Worm (Caenorhabditis elegans) whole organism, L4 larva: ENCODE results near the gene T27D12.6.

Experiments used
- F49E8.2 ChIP-seq: sonication (generic microtip); optimal IDR thresholded peaks from 2 replicates; lab custom pipeline; 2016; ENCODE audit warnings: missing compliant biosample characterization, mild to moderate bottlenecking, missing genetic modification characterization, borderline replicate concordance
- T20F7.1 ChIP-seq: fragments of 200-800 bp; sonication (Bioruptor generic); optimal IDR thresholded peaks from 2 replicates; lab custom pipeline; 2018; ENCODE audit warnings: mild to moderate bottlenecking, missing genetic modification characterization, missing compliant biosample characterization
- T26A8.4 ChIP-seq: fragments of 200-800 bp; sonication (Bioruptor generic); IDR thresholded peaks from 2 replicates; pipeline ENCODE4 v1.3.6; 2022; ENCODE audit warnings: missing genetic modification characterization, missing compliant biosample characterization
- Y5F2A.4 ChIP-seq: fragments of 200-800 bp; sonication (Bioruptor generic); optimal IDR thresholded peaks from 2 replicates; lab custom pipeline; 2018; ENCODE audit warnings: mild to moderate bottlenecking, missing genetic modification characterization, missing compliant biosample characterization
- Y75B8A.6 ChIP-seq: fragments of 200-800 bp; sonication (Bioruptor generic); IDR thresholded peaks from 2 replicates; pipeline ENCODE4 v1.3.6; 2022; ENCODE audit warnings: missing genetic modification reagents, missing genetic modification characterization, missing compliant biosample characterization
- aha-1 ChIP-seq: fragments of 150-350 bp; peaks from one replicate; lab custom pipeline; 2014; ENCODE audit warnings: missing biosample characterization, missing genetic modification characterization
- arid-1 ChIP-seq: fragments of 200-800 bp; sonication (Bioruptor generic); conservative IDR thresholded peaks from 2 replicates; pipeline ENCODE4 v1.3.6; 2022; ENCODE audit warnings: missing genetic modification reagents, missing genetic modification characterization, missing compliant biosample characterization
- ctbp-1 ChIP-seq: fragments of 200-800 bp; sonication (Bioruptor generic); IDR thresholded peaks from 2 replicates; pipeline ENCODE4 v1.3.6; 2022; ENCODE audit warnings: missing genetic modification reagents, missing genetic modification characterization, missing compliant biosample characterization
- daf-8 ChIP-seq: fragments of 200-800 bp; sonication (Bioruptor generic); IDR thresholded peaks from 2 replicates; pipeline ENCODE4 v1.3.6; 2022; ENCODE audit warnings: missing genetic modification characterization, missing compliant biosample characterization
- dmd-6 ChIP-seq: fragments of 200-800 bp; sonication (Bioruptor generic); IDR thresholded peaks from 2 replicates; pipeline ENCODE4 v1.3.6; 2022; ENCODE audit warnings: missing genetic modification reagents, missing genetic modification characterization, missing compliant biosample characterization
- duxl-1 ChIP-seq: sonication (generic microtip); optimal IDR thresholded peaks from 2 replicates; lab custom pipeline; 2016; ENCODE audit warnings: mild to moderate bottlenecking, missing genetic modification characterization, moderate library complexity, missing compliant biosample characterization; ENCODE audit not compliant: poor library complexity
- fos-1 ChIP-seq: fragments of 150-350 bp; optimal IDR thresholded peaks from 2 replicates; lab custom pipeline; 2014; ENCODE audit warnings: missing biosample characterization, missing genetic modification characterization
- gei-8 ChIP-seq: fragments of 200-800 bp; sonication (Bioruptor generic); optimal IDR thresholded peaks from 2 replicates; lab custom pipeline; 2018; ENCODE audit warnings: mild to moderate bottlenecking, missing genetic modification characterization, missing compliant biosample characterization
- hlh-11 ChIP-seq: fragments of 200-800 bp; sonication (Bioruptor generic); optimal IDR thresholded peaks from 2 replicates; lab custom pipeline; 2018; ENCODE audit warnings: mild to moderate bottlenecking, missing genetic modification characterization, missing compliant biosample characterization
- hlh-30 ChIP-seq: sonication (generic microtip); optimal IDR thresholded peaks from 2 replicates; lab custom pipeline; 2017; ENCODE audit warnings: antibody characterized with exemption, mild to moderate bottlenecking, missing genetic modification characterization, missing compliant biosample characterization; ENCODE audit not compliant: insufficient read depth
- jun-1 ChIP-seq: fragments of 150-350 bp; optimal IDR thresholded peaks from 2 replicates; lab custom pipeline; 2014; ENCODE audit warnings: missing biosample characterization, missing genetic modification reagents, missing genetic modification characterization
- lin-13 ChIP-seq: fragments of 150-350 bp; optimal IDR thresholded peaks from 2 replicates; lab custom pipeline; 2014; ENCODE audit warnings: missing biosample characterization, missing genetic modification reagents, missing genetic modification characterization
- lir-3 ChIP-seq: sonication (generic microtip); optimal IDR thresholded peaks from 2 replicates; lab custom pipeline; 2016; ENCODE audit warnings: mild to moderate bottlenecking, missing genetic modification characterization, missing compliant biosample characterization
- lsy-2 ChIP-seq, 2 experiments: fragments of 150-350 bp in 1 of 2; sonication (generic microtip) in 1 of 2; optimal IDR thresholded peaks; 2 replicates each; lab custom pipeline; 2014 to 2017; ENCODE audit warnings: missing biosample characterization in 2 of 2, missing genetic modification characterization in 2 of 2
- mdl-1 ChIP-seq, 2 experiments: fragments of 150-350 bp in 1 of 2; sonication (generic microtip) in 1 of 2; optimal IDR thresholded peaks; 2 replicates each; lab custom pipeline; 2014 to 2017; ENCODE audit warnings: missing biosample characterization in 2 of 2, missing genetic modification characterization in 2 of 2
- mdt-29 ChIP-seq: fragments of 200-800 bp; sonication (Bioruptor generic); IDR thresholded peaks from 2 replicates; pipeline ENCODE4 v1.3.6; 2022; ENCODE audit warnings: missing genetic modification reagents, missing genetic modification characterization, missing compliant biosample characterization
- mxl-2 ChIP-seq: fragments of 200-800 bp; sonication (Bioruptor generic); conservative IDR thresholded peaks from 2 replicates; pipeline ENCODE4 v1.3.6; 2022; ENCODE audit warnings: missing genetic modification reagents, missing genetic modification characterization, missing compliant biosample characterization
- mxl-3 ChIP-seq: fragments of 200-800 bp; sonication (Bioruptor generic); optimal IDR thresholded peaks from 2 replicates; lab custom pipeline; 2018; ENCODE audit warnings: mild to moderate bottlenecking, missing genetic modification characterization, missing compliant biosample characterization
- nhr-10 ChIP-seq: fragments of 150-350 bp; optimal IDR thresholded peaks from 2 replicates; lab custom pipeline; 2014; ENCODE audit warnings: missing biosample characterization, missing genetic modification characterization
- nhr-111 ChIP-seq: fragments of 200-800 bp; sonication (Bioruptor generic); optimal IDR thresholded peaks from 2 replicates; lab custom pipeline; 2018; ENCODE audit warnings: mild to moderate bottlenecking, missing genetic modification characterization, missing compliant biosample characterization
- nhr-28 ChIP-seq: fragments of 150-350 bp; optimal IDR thresholded peaks from 2 replicates; lab custom pipeline; 2014; ENCODE audit warnings: missing biosample characterization, missing genetic modification characterization
- nhr-41 ChIP-seq: fragments of 200-800 bp; sonication (Bioruptor generic); IDR thresholded peaks from 2 replicates; pipeline ENCODE4 v1.3.6; 2022; ENCODE audit warnings: missing genetic modification reagents, missing genetic modification characterization, missing compliant biosample characterization
- nhr-48 ChIP-seq: sonication (generic microtip); optimal IDR thresholded peaks from 2 replicates; lab custom pipeline; 2016; ENCODE audit warnings: mild to moderate bottlenecking, missing genetic modification characterization, missing compliant biosample characterization
- nhr-6 ChIP-seq: fragments of 150-350 bp; optimal IDR thresholded peaks from 2 replicates; lab custom pipeline; 2014; ENCODE audit warnings: missing biosample characterization, missing genetic modification characterization
- nhr-77 ChIP-seq: fragments of 150-350 bp; optimal IDR thresholded peaks from 2 replicates; lab custom pipeline; 2014; ENCODE audit warnings: missing biosample characterization, missing genetic modification characterization
- php-3 ChIP-seq: fragments of 200-800 bp; sonication (Bioruptor generic); IDR thresholded peaks from 2 replicates; pipeline ENCODE4 v1.3.6; 2022; ENCODE audit warnings: missing genetic modification reagents, missing genetic modification characterization, missing compliant biosample characterization
- saeg-2 ChIP-seq: fragments of 200-800 bp; sonication (Bioruptor generic); IDR thresholded peaks from 2 replicates; pipeline ENCODE4 v1.3.6; 2022; ENCODE audit warnings: missing genetic modification reagents, missing genetic modification characterization, missing compliant biosample characterization
- set-16 ChIP-seq: fragments of 200-800 bp; sonication (Bioruptor generic); IDR thresholded peaks from 2 replicates; pipeline ENCODE4 v1.3.6; 2022; ENCODE audit warnings: missing genetic modification reagents, missing genetic modification characterization, missing compliant biosample characterization
- snpc-4 ChIP-seq: fragments of 150-350 bp; optimal IDR thresholded peaks from 2 replicates; lab custom pipeline; 2014; ENCODE audit warnings: missing biosample characterization, missing genetic modification characterization
- unc-62 ChIP-seq, 3 experiments: fragments of 150-350 bp in 1 of 3; sonication (generic microtip); optimal IDR thresholded peaks in 2 of 3; peaks in 1 of 3; 1 replicate in 1 of 3; 2 replicates in 2 of 3; lab custom pipeline; 2014 to 2017; ENCODE audit warnings: missing biosample characterization in 3 of 3, missing genetic modification characterization in 3 of 3, missing genetic modification reagents in 3 of 3, missing genotype in 1 of 3
- zag-1 ChIP-seq: fragments of 150-350 bp; optimal IDR thresholded peaks from 2 replicates; lab custom pipeline; 2014; ENCODE audit warnings: missing biosample characterization, missing genetic modification characterization
- ztf-11 ChIP-seq: fragments of 150-350 bp; optimal IDR thresholded peaks from 2 replicates; lab custom pipeline; 2014; ENCODE audit warnings: missing biosample characterization, missing genetic modification characterization

Gene T27D12.6

DNA sequence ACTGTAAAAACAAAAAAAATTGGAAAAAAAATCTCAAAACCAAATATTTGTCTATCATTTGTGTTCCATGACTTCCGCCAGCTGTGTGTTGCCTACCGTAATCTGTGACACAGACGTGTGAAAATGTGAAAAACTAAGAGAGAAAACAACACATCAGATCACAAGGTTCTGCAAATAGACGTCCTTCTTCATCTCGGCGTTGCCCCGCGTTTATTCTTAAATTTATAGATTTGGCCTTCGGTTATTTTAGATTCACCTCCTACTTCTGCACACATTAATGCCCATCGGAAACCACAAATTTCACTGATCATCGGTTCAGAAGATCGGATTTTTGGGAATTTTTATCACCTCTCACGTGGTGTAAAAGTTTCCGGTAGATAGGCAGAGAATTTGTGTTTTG, 3.8 kb downstream of the T27D12.6 start:
- no peak for TF ChIP-seq nhr-6 (tag; lab: Kevin White, UChicago)
- TF ChIP-seq nhr-41 (GFP tag; lab: Robert Waterston, UW): no peak
- no peak for TF ChIP-seq T20F7.1
- peak; percentile 73 for TF ChIP-seq aha-1
- TF ChIP-seq nhr-28 (tag; lab: Kevin White, UChicago): no peak
- no peak for TF ChIP-seq nhr-111
- TF ChIP-seq fos-1 (tag; lab: Kevin White, UChicago): no peak
- TF ChIP-seq mxl-3 (GFP tag; lab: Kevin White, UChicago): no peak
- TF ChIP-seq hlh-30 (tag; lab: Kevin White, UChicago): peak; percentile 10
- TF ChIP-seq lsy-2 (tag; optimal IDR thresholded peaks at IDR 0.05; lab: Kevin White, UChicago): peak in 1 of 2 experiments; percentile 30
- TF ChIP-seq, all 104 proteins: peak for 3

DNA sequence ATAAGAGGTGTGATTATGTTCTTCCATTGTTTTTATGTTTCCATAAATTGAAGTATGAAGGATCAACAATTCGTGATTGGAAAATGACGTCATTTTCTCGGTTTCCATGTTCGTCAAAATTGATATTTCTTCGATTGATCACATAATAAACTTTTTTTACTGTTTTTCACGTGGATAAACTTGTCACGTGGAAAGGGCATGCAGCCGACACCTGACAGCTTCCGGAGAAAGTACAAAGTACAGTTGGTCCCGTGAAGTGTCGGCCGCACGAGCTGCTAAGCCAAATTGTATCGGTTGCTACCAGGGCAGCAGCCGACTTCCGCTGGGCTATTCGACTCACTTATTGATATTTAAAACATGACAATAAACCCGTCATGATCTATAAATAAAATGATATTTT, 6.3 kb downstream of the T27D12.6 start:
- TF ChIP-seq hlh-30 (tag; lab: Kevin White, UChicago) (peak; percentile 21), nhr-48 (tag; lab: Kevin White, UChicago) (peak; percentile 66), duxl-1 (tag; lab: Kevin White, UChicago) (no peak), dmd-6 (GFP tag; lab: Robert Waterston, UW) (peak; percentile 55), mxl-2 (GFP tag; lab: Robert Waterston, UW) (0 out of 2 replicates have a peak, but pooled peaks have one; percentile 23), T20F7.1 (no peak), unc-62 (GFP tag; optimal IDR thresholded peaks at IDR 0.05 in 1 of 2; lab: Kevin White, UChicago) (peak in 1 of 2 experiments; percentile 53), unc-62 (tag; optimal IDR thresholded peaks at IDR 0.05; lab: Kevin White, UChicago) (no peak), hlh-11 (tag; lab: Kevin White, UChicago) (peak; percentile 69), set-16 (no peak), gei-8 (GFP tag; lab: Kevin White, UChicago) (no peak), mdl-1 (tag; optimal IDR thresholded peaks at IDR 0.05; lab: Kevin White, UChicago) (no peak)

DNA sequence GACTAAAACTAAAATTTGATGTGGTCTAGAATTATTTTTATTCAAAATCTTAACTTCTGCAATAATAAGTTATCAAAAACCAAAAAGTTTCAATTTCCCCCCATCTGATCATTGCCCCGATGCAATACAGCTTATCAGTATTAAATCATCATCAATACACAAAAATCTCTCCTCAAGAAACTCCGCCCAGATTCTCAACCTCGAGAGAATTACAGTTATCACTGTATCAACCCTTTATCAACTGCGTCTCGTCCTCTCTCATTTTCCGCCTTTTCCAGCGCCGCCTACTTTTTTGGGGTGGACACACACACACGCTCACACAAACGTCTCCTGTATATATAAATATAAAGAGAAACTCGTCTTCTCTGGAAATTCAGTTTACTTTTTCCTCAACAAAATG, 7.0 kb downstream of the T27D12.6 start, which contains the start of gene T27D12.1:
Gene T27D12.1 (plus strand): TSS at position 301 of the 400 bp plus-strand sequence.
- TF ChIP-seq ztf-11 (tag; lab: Kevin White, UChicago) (no peak), jun-1 (tag; lab: Kevin White, UChicago) (no peak), saeg-2 (GFP tag; lab: Robert Waterston, UW) (no peak), dmd-6 (GFP tag; lab: Robert Waterston, UW) (no peak), nhr-77 (tag; lab: Kevin White, UChicago) (no peak), daf-8 (GFP tag; lab: Robert Waterston, UW) (no peak), snpc-4 (tag; lab: Kevin White, UChicago) (no peak), nhr-10 (tag; lab: Kevin White, UChicago) (no peak), Y5F2A.4 (GFP tag; lab: Kevin White, UChicago) (no peak), nhr-48 (tag; lab: Kevin White, UChicago) (no peak), ctbp-1 (GFP tag; lab: Robert Waterston, UW) (no peak), Y75B8A.6 (GFP tag; lab: Robert Waterston, UW) (no peak), lir-3 (no peak), zag-1 (tag; lab: Kevin White, UChicago) (no peak), lin-13 (GFP tag; lab: Kevin White, UChicago) (no peak), nhr-28 (tag; lab: Kevin White, UChicago) (no peak), php-3 (GFP tag; lab: Robert Waterston, UW) (no peak), F49E8.2 (no peak), arid-1 (GFP tag; lab: Robert Waterston, UW) (no peak), nhr-41 (GFP tag; lab: Robert Waterston, UW) (no peak)

ce11 chrII:11842766-11843165, 7.5 kb downstream of the T27D12.6 start:
- TF ChIP-seq T26A8.4 (GFP tag; lab: Robert Waterston, UW) (0 out of 2 replicates have a peak, but pooled peaks have one; percentile 23), hlh-30 (tag; lab: Kevin White, UChicago) (no peak), mdt-29 (GFP tag; lab: Robert Waterston, UW) (no peak)
